Fruit fly (Drosophila melanogaster) whole organism, pupa: ENCODE data around the gene TkR99D.

ENCODE experiments used
- CG10348 ChIP-seq: fragments of 200-800 bp; sonication (Bioruptor generic); IDR thresholded peaks from 2 replicates; pipeline ENCODE4 v1.3.6; 2022; ENCODE audit warnings: missing biosample characterization, missing genetic modification characterization
- CG13204 ChIP-seq: fragments of 200-800 bp; sonication (Bioruptor generic); optimal IDR thresholded peaks from 2 replicates; lab custom pipeline; 2018; ENCODE audit warnings: missing biosample characterization, mild to moderate bottlenecking, missing genetic modification characterization, moderate library complexity
- CG14655 ChIP-seq: fragments of 200-800 bp; sonication (Bioruptor generic); optimal IDR thresholded peaks from 3 replicates; lab custom pipeline; 2017; ENCODE audit warnings: mild to moderate bottlenecking, missing biosample characterization, missing genetic modification reagents, missing genetic modification characterization
- CG17806 ChIP-seq: fragments of 200-800 bp; sonication (Bioruptor generic); optimal IDR thresholded peaks from 2 replicates; lab custom pipeline; 2018; ENCODE audit warnings: missing biosample characterization, mild to moderate bottlenecking, missing genetic modification characterization, moderate library complexity
- CG32121 ChIP-seq: fragments of 200-800 bp; sonication (Bioruptor generic); IDR thresholded peaks from 2 replicates; pipeline ENCODE4 v1.3.6; 2022; ENCODE audit warnings: missing biosample characterization, missing genetic modification characterization
- CG8159 ChIP-seq: fragments of 200-800 bp; sonication (Bioruptor generic); optimal IDR thresholded peaks from 3 replicates; lab custom pipeline; 2018; ENCODE audit warnings: missing biosample characterization, mild to moderate bottlenecking, missing genetic modification characterization, moderate library complexity
- CG8301 ChIP-seq: fragments of 200-800 bp; sonication (Bioruptor generic); optimal IDR thresholded peaks from 2 replicates; lab custom pipeline; 2018; ENCODE audit warnings: missing biosample characterization, mild to moderate bottlenecking, missing genetic modification characterization
- CG9948 ChIP-seq: fragments of 200-800 bp; sonication (Bioruptor generic); optimal IDR thresholded peaks from 2 replicates; lab custom pipeline; 2018; ENCODE audit warnings: missing biosample characterization, mild to moderate bottlenecking, missing genetic modification characterization, moderate library complexity
- D1 ChIP-seq: fragments of 200-800 bp; sonication (Bioruptor generic); optimal IDR thresholded peaks from 2 replicates; lab custom pipeline; 2018; ENCODE audit warnings: missing biosample characterization, mild to moderate bottlenecking, missing genetic modification characterization, moderate library complexity
- EcR ChIP-seq: fragments of 200-800 bp; sonication (Bioruptor generic); optimal IDR thresholded peaks from 3 replicates; lab custom pipeline; 2019; ENCODE audit warnings: missing biosample characterization, missing genetic modification characterization, mild to moderate bottlenecking, moderate library complexity, missing genetic modification reagents
- Ets98B ChIP-seq: fragments of 200-800 bp; sonication (Bioruptor generic); IDR thresholded peaks from 2 replicates; pipeline ENCODE4 v1.3.6; 2022; ENCODE audit warnings: missing biosample characterization, missing genetic modification characterization
- Pif1A ChIP-seq: fragments of 200-800 bp; sonication (Bioruptor generic); optimal IDR thresholded peaks from 3 replicates; lab custom pipeline; 2016; ENCODE audit warnings: missing biosample characterization, missing genetic modification characterization
- Pif1B ChIP-seq: fragments of 200-800 bp; sonication (Bioruptor generic); optimal IDR thresholded peaks from 3 replicates; lab custom pipeline; 2016; ENCODE audit warnings: missing biosample characterization, missing genetic modification characterization
- fd96Ca ChIP-seq: fragments of 200-800 bp; sonication (Bioruptor generic); IDR thresholded peaks from 3 replicates; pipeline ENCODE4 v1.3.6; 2022; ENCODE audit warnings: missing biosample characterization, missing genetic modification characterization

DNA sequence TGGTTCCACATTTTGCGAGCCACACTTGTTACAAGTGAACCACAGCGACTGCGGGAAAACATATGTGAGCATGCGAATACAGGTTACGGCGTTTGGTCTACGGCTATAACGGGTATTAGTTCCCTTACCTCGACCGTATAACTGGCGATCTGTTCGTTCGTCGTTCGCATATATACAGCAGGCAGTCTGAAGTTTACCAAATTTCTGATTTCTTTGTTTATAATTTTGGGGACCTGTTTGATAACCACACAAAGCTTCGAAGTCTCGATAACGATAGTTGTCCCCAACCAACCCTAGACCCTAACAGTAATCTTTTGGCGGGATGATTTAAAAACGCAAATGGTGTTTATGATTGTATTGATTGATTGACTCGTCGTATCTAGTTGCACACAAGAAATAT, 23.9 kb upstream of the TkR99D start, which contains the start of gene Acph-1:
- TF ChIP-seq CG13204 (no peak), CG17806 (tag; lab: Kevin White, UChicago) (no peak), D1 (tag; lab: Kevin White, UChicago) (no peak), CG10348 (no peak), EcR (GFP tag; lab: Kevin White, UChicago) (no peak), Ets98B (GFP tag; lab: Robert Waterston, UW) (no peak), fd96Ca (GFP tag; lab: Robert Waterston, UW) (no peak), CG8159 (tag; lab: Kevin White, UChicago) (no peak), Pif1A (GFP tag; lab: Kevin White, UChicago) (no peak), CG32121 (no peak), CG8301 (tag; lab: Kevin White, UChicago) (no peak), CG9948 (tag; lab: Kevin White, UChicago) (no peak), CG14655 (GFP tag; lab: Kevin White, UChicago) (no peak), Pif1B (GFP tag; lab: Kevin White, UChicago) (no peak)
